Worm (Caenorhabditis elegans): ENCODE data around the gene sup-37.

The sup-37 gene

ce11 chrV:8786245-8786644, at the start of gene sup-37:
Gene sup-37, plus strand, starts transcription at chrV:8786545.
- no peak for TF ChIP-seq grh-1 (GFP tag; IDR thresholded peaks at IDR 0.05)
- no peak for TF ChIP-seq unc-86 (tag; optimal IDR thresholded peaks at IDR 0.05)
- TF ChIP-seq sox-4 (tag; optimal IDR thresholded peaks at IDR 0.05): no peak
- TF ChIP-seq fkh-8 (tag; optimal IDR thresholded peaks at IDR 0.05): no peak
- no peak for TF ChIP-seq mdl-1 (tag; optimal IDR thresholded peaks at IDR 0.05)
- TF ChIP-seq nhr-90 (tag; optimal IDR thresholded peaks at IDR 0.05; ENCODE audit: poor library complexity): no peak
- no peak for TF ChIP-seq C04F5.9 (tag; optimal IDR thresholded peaks at IDR 0.05)
- TF ChIP-seq pax-3 (tag; optimal IDR thresholded peaks at IDR 0.05): no peak
- no peak for TF ChIP-seq ceh-88 (GFP tag; IDR thresholded peaks at IDR 0.05)
- TF ChIP-seq C16A3.4 (tag; optimal IDR thresholded peaks at IDR 0.05): no peak

- TF ChIP-seq ama-1 (optimal IDR thresholded peaks at IDR 0.05) (no peak), lin-14 (GFP tag; optimal IDR thresholded peaks at IDR 0.05) (no peak), dsc-1 (tag; optimal IDR thresholded peaks at IDR 0.05) (no peak), ceh-82 (tag; optimal IDR thresholded peaks at IDR 0.05) (no peak), nhr-84 (tag; optimal IDR thresholded peaks at IDR 0.05) (no peak), nhr-90 (tag; optimal IDR thresholded peaks at IDR 0.05; ENCODE audit: poor library complexity) (no peak), nhr-19 (GFP tag; conservative IDR thresholded peaks at IDR 0.05) (no peak), ceh-63 (GFP tag; optimal IDR thresholded peaks at IDR 0.05) (no peak), sptf-1 (tag; optimal IDR thresholded peaks at IDR 0.05) (no peak), mep-1 (tag; optimal IDR thresholded peaks at IDR 0.05) (no peak), ztf-11 (tag; optimal IDR thresholded peaks at IDR 0.05) (no peak), elt-3 (tag; optimal IDR thresholded peaks at IDR 0.05) (no peak), elt-2 (tag; optimal IDR thresholded peaks at IDR 0.05) (no peak), pqm-1 (tag; optimal IDR thresholded peaks at IDR 0.05) (no peak), unc-130 (tag; optimal IDR thresholded peaks at IDR 0.05) (no peak), nhr-47 (tag; optimal IDR thresholded peaks at IDR 0.05) (no peak), Y116A8C.19 (tag; optimal IDR thresholded peaks at IDR 0.05; ENCODE audit: borderline replicate concordance) (no peak), ztf-4 (tag; optimal IDR thresholded peaks at IDR 0.05) (no peak)
Measured at ce11 chrV:8739136-8739535, 47.2 kb upstream of the sup-37 start, which contains the start of gene ZC196.2. Gene ZC196.2, plus strand, starts transcription at chrV:8739436.

ce11 chrV:8745858-8746257, 40.5 kb upstream of the sup-37 start, which contains the start of gene B0507.6:
Gene B0507.6, plus strand, starts transcription at chrV:8746158.
- TF ChIP-seq C16A3.4 (tag; optimal IDR thresholded peaks at IDR 0.05) (no peak), unc-98 (GFP tag; IDR thresholded peaks at IDR 0.05) (no peak)

- TF ChIP-seq C34B4.2 (tag; optimal IDR thresholded peaks at IDR 0.05): no peak
- TF ChIP-seq isw-1 (GFP tag; IDR thresholded peaks at IDR 0.05): no peak
- TF ChIP-seq aly-2 (tag; optimal IDR thresholded peaks at IDR 0.05): no peak
- TF ChIP-seq hlh-17 (GFP tag; optimal IDR thresholded peaks at IDR 0.05; ENCODE audit: borderline replicate concordance): no peak
Measured at ce11 chrV:8753395-8753794, 33.0 kb upstream of the sup-37 start, which contains the start of gene B0507.5. Gene B0507.5, plus strand, starts transcription at chrV:8753695.

ce11 chrV:8754670-8755069, 31.7 kb upstream of the sup-37 start, which contains the start of gene B0507.4:
Gene B0507.4, plus strand, starts transcription at chrV:8754970.
- TF ChIP-seq jun-1 (tag; optimal IDR thresholded peaks at IDR 0.05): no peak
- no peak for TF ChIP-seq lin-39 (tag; optimal IDR thresholded peaks at IDR 0.05)
- TF ChIP-seq skn-1 (tag; optimal IDR thresholded peaks at IDR 0.05): no peak
- no peak for TF ChIP-seq fos-1 (tag; optimal IDR thresholded peaks at IDR 0.05)
- no peak for TF ChIP-seq lin-14 (GFP tag; optimal IDR thresholded peaks at IDR 0.05)
- TF ChIP-seq efl-1 (optimal IDR thresholded peaks at IDR 0.05): no peak
- no peak for TF ChIP-seq efl-1 (GFP tag; optimal IDR thresholded peaks at IDR 0.05 in 1 of 2)
- no peak for TF ChIP-seq tlp-1 (tag; optimal IDR thresholded peaks at IDR 0.05)
- no peak for TF ChIP-seq nhr-12 (tag; optimal IDR thresholded peaks at IDR 0.05)
- no peak for TF ChIP-seq fkh-4 (tag; optimal IDR thresholded peaks at IDR 0.05; ENCODE audit: borderline replicate concordance)
- no peak for TF ChIP-seq nhr-84 (tag; optimal IDR thresholded peaks at IDR 0.05)
- no peak for TF ChIP-seq mep-1 (tag; optimal IDR thresholded peaks at IDR 0.05)
- no peak for TF ChIP-seq mab-9 (GFP tag; IDR thresholded peaks at IDR 0.05)
- no peak for TF ChIP-seq lin-13 (GFP tag; optimal IDR thresholded peaks at IDR 0.05)
- TF ChIP-seq hlh-4 (tag; optimal IDR thresholded peaks at IDR 0.05): no peak
- no peak for TF ChIP-seq rnt-1 (tag; optimal IDR thresholded peaks at IDR 0.05)
- TF ChIP-seq ama-1 (optimal IDR thresholded peaks at IDR 0.05): no peak
- no peak for TF ChIP-seq ztf-11 (tag; optimal IDR thresholded peaks at IDR 0.05)
- TF ChIP-seq nhr-28 (tag; optimal IDR thresholded peaks at IDR 0.05): no peak
- TF ChIP-seq nhr-77 (tag; optimal IDR thresholded peaks at IDR 0.05): no peak

Data from whole organism, L1 larva.